Worm (Caenorhabditis elegans) whole organism, L2 larva: Measurements from ENCODE around the gene nhr-68.

Source experiments
- C34F6.9 ChIP-seq: fragments of 150-350 bp; optimal IDR thresholded peaks from 2 replicates; lab custom pipeline; 2014; ENCODE audit warnings: missing biosample characterization, missing genetic modification characterization
- F13H6.1 ChIP-seq: sonication (generic microtip); optimal IDR thresholded peaks from 2 replicates; lab custom pipeline; 2016; ENCODE audit warnings: missing genetic modification characterization, missing compliant biosample characterization
- R02D3.7 ChIP-seq: fragments of 150-350 bp; optimal IDR thresholded peaks from 2 replicates; lab custom pipeline; 2014; ENCODE audit warnings: missing biosample characterization, missing genetic modification characterization
- Y55F3AM.14 ChIP-seq: fragments of 200-800 bp; sonication (Bioruptor generic); optimal IDR thresholded peaks from 2 replicates; lab custom pipeline; 2018; ENCODE audit warnings: mild to moderate bottlenecking, missing genetic modification characterization, missing compliant biosample characterization
- ZK546.5 ChIP-seq: sonication (generic microtip); optimal IDR thresholded peaks from 2 replicates; lab custom pipeline; 2017; ENCODE audit warnings: missing biosample characterization, missing genetic modification characterization
- alr-1 ChIP-seq: fragments of 150-350 bp; optimal IDR thresholded peaks from 2 replicates; lab custom pipeline; 2014; ENCODE audit warnings: missing biosample characterization, missing genetic modification characterization
- aly-2 ChIP-seq: fragments of 150-350 bp; optimal IDR thresholded peaks from 2 replicates; lab custom pipeline; 2014; ENCODE audit warnings: missing biosample characterization, missing genetic modification characterization
- ama-1 ChIP-seq: fragments of 150-350 bp; optimal IDR thresholded peaks from 2 replicates; lab custom pipeline; 2018; ENCODE audit warnings: inconsistent platforms
- blmp-1 ChIP-seq: sonication (generic microtip); optimal IDR thresholded peaks from 2 replicates; lab custom pipeline; 2017; ENCODE audit warnings: missing genetic modification characterization, mild to moderate bottlenecking, missing compliant biosample characterization, antibody characterized with exemption, moderate library complexity; ENCODE audit not compliant: insufficient read depth
- ceh-16 ChIP-seq: fragments of 150-350 bp; optimal IDR thresholded peaks from 2 replicates; lab custom pipeline; 2014; ENCODE audit warnings: missing biosample characterization, missing genetic modification characterization
- crh-2 ChIP-seq: sonication (generic microtip); optimal IDR thresholded peaks from 2 replicates; lab custom pipeline; 2017; ENCODE audit warnings: missing biosample characterization, missing genetic modification characterization
- egl-27 ChIP-seq: sonication (generic microtip); optimal IDR thresholded peaks from 3 replicates; lab custom pipeline; 2017; ENCODE audit warnings: missing biosample characterization, missing genetic modification reagents, missing genetic modification characterization
- elt-1 ChIP-seq: fragments of 150-350 bp; optimal IDR thresholded peaks from 2 replicates; lab custom pipeline; 2014; ENCODE audit warnings: missing biosample characterization, missing genetic modification characterization
- fos-1 ChIP-seq: fragments of 150-350 bp; optimal IDR thresholded peaks from 2 replicates; lab custom pipeline; 2014; ENCODE audit warnings: missing biosample characterization, missing genetic modification characterization
- lin-39 ChIP-seq: fragments of 150-350 bp; optimal IDR thresholded peaks from 2 replicates; lab custom pipeline; 2014; ENCODE audit warnings: missing biosample characterization, missing genetic modification reagents, missing genetic modification characterization
- lsy-2 ChIP-seq, 2 experiments: fragments of 150-350 bp in 1 of 2; sonication (generic microtip) in 1 of 2; optimal IDR thresholded peaks; 2 replicates each; lab custom pipeline; 2014 to 2017; ENCODE audit warnings: missing biosample characterization in 2 of 2, missing genetic modification characterization in 2 of 2
- mab-5 ChIP-seq: fragments of 150-350 bp; optimal IDR thresholded peaks from 2 replicates; lab custom pipeline; 2014; ENCODE audit warnings: missing biosample characterization, missing genetic modification characterization
- mdl-1 ChIP-seq, 2 experiments: fragments of 150-350 bp in 1 of 2; sonication (generic microtip) in 1 of 2; optimal IDR thresholded peaks; 2 replicates each; lab custom pipeline; 2017; ENCODE audit warnings: missing biosample characterization in 2 of 2, missing genetic modification characterization in 2 of 2
- nhr-12 ChIP-seq: fragments of 150-350 bp; optimal IDR thresholded peaks from 2 replicates; lab custom pipeline; 2014; ENCODE audit warnings: missing biosample characterization, missing genetic modification characterization
- nhr-129 ChIP-seq: fragments of 150-350 bp; optimal IDR thresholded peaks from 2 replicates; lab custom pipeline; 2014; ENCODE audit warnings: missing biosample characterization, missing genetic modification characterization
- nhr-21 ChIP-seq: fragments of 150-350 bp; optimal IDR thresholded peaks from 2 replicates; lab custom pipeline; 2014; ENCODE audit warnings: missing biosample characterization, missing genetic modification characterization
- nhr-25 ChIP-seq: fragments of 150-350 bp; sonication (generic microtip); optimal IDR thresholded peaks from 3 replicates; lab custom pipeline; 2014; ENCODE audit warnings: missing biosample characterization, missing genetic modification characterization
- nhr-6 ChIP-seq: fragments of 150-350 bp; optimal IDR thresholded peaks from 2 replicates; lab custom pipeline; 2014; ENCODE audit warnings: missing biosample characterization, missing genetic modification characterization
- nhr-77 ChIP-seq: fragments of 150-350 bp; optimal IDR thresholded peaks from 2 replicates; lab custom pipeline; 2014; ENCODE audit warnings: missing biosample characterization, missing genetic modification characterization
- sem-4 ChIP-seq: fragments of 150-350 bp; optimal IDR thresholded peaks from 2 replicates; lab custom pipeline; 2014; ENCODE audit warnings: missing biosample characterization, missing genetic modification reagents, missing genetic modification characterization
- sma-3 ChIP-seq: sonication (generic microtip); optimal IDR thresholded peaks from 2 replicates; lab custom pipeline; 2016; ENCODE audit warnings: missing genetic modification reagents, missing genetic modification characterization, missing compliant biosample characterization
- sma-9 ChIP-seq, 2 experiments: fragments of 150-350 bp in 1 of 2; sonication (generic microtip) in 1 of 2; optimal IDR thresholded peaks; 2 replicates each; lab custom pipeline; 2014 to 2016; ENCODE audit warnings: missing genetic modification characterization in 2 of 2, mild to moderate bottlenecking in 1 of 2, missing biosample characterization in 1 of 2, missing compliant biosample characterization in 1 of 2, missing genetic modification reagents in 1 of 2, moderate library complexity in 1 of 2
- snpc-4 ChIP-seq: fragments of 150-350 bp; optimal IDR thresholded peaks from 2 replicates; lab custom pipeline; 2014; ENCODE audit warnings: missing biosample characterization, missing genetic modification characterization
- unc-39 ChIP-seq: fragments of 150-350 bp; optimal IDR thresholded peaks from 2 replicates; lab custom pipeline; 2014; ENCODE audit warnings: missing biosample characterization, missing genetic modification characterization
- unc-62 ChIP-seq: fragments of 150-350 bp; optimal IDR thresholded peaks from 2 replicates; lab custom pipeline; 2014; ENCODE audit warnings: missing biosample characterization, missing genetic modification reagents, missing genetic modification characterization
- ztf-1 ChIP-seq: fragments of 200-800 bp; sonication (Bioruptor generic); conservative IDR thresholded peaks from 2 replicates; pipeline ENCODE4 v1.3.6; 2022; ENCODE audit warnings: missing genetic modification characterization, missing compliant biosample characterization
- ztf-11 ChIP-seq: sonication (generic microtip); optimal IDR thresholded peaks from 2 replicates; lab custom pipeline; 2017; ENCODE audit warnings: missing biosample characterization, missing genetic modification characterization
- ztf-4 ChIP-seq: fragments of 150-350 bp; optimal IDR thresholded peaks from 2 replicates; lab custom pipeline; 2014; ENCODE audit warnings: missing biosample characterization, missing genetic modification characterization

nhr-68 gene

DNA sequence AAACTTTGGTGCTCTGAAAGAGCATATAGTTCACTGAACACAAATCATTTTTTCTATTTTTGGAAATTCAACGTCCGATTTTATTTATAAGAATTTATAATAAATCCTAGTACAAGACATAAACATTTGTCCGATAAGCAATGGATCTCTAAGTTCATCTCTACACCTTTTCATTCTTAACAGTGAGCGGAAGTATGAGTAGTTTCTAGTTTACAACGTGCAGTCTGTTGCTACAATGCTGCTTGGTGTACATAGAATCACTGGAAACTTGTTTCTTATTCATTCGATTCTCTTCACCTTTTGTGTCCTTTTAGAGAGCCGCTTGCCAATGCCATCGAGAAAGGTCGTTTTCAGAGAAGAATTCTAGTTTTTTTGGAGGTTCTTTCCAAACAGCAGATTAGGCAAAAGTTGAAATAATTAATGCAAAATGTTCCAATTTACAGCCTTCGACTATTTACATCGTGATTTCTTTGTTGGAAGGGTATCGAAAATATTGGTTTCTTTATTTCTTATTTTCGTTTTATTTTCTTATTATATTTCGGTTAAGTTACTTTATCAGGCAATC lies 46.2 kb upstream of the nhr-68 start:
- TF ChIP-seq nhr-77 (tag; lab: Kevin White, UChicago) (no peak), nhr-25 (tag; lab: Kevin White, UChicago) (peak; percentile 53)

DNA sequence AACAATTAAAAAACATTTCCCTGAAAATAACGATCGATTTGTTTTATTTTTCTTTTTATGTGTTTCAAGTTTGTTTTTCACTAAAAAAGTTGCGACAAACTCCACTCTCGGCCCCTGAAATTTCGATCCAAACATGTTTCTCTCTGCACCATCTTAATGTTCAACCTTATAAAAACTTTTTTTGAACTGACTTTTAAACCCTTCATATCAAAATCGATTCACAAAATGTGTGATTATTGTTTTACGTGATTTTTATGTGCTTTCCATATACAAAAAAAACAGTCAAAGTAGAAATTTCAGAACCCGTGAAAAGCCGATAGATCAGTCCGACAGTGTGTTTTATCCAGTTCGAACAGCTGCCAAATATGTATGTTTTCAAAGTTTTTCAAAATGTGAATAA lies 45.7 kb upstream of the nhr-68 start, which contains the start of gene ccch-1:
TSS of gene ccch-1 (plus strand) at position 301 of the 400 bp plus-strand sequence.
- TF ChIP-seq egl-27 (tag; lab: Kevin White, UChicago) (no peak), alr-1 (tag; lab: Kevin White, UChicago) (no peak), unc-62 (GFP tag; lab: Kevin White, UChicago) (no peak)
- TF ChIP-seq, all 48 proteins: peak for 0

DNA sequence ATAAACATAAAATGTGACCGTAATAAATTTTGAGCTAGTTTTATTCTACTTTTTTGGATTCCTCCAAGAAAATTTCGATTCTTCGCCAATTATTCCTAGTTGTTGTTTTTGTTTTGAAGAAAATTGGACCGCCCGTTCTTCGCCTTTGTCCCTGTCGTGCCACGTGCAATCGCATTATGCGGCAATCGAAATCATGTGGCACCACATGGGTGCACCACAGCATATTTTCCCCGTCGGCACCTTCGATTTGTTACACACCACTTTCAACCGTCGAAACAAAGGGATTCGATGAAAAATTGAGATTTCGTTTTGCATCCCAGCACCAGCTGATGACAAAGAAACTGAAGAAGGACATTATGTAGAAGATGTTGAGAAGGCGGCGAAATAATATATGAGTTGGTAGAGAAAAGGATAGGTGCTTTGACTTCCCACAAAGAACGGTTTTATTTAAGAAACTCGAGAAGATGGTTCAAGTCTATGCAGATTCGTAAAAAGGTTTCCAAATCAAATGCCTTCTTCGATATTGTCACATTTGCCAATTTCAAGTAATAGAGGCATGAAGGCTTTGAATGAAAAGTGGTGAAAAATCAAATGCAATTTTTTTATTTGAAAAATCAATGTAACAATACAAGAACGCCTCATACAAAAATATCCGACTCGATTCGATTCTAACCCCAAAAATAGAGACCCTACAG lies 44.5 kb upstream of the nhr-68 start:
- peak; percentile 13 for TF ChIP-seq nhr-129 (tag; lab: Kevin White, UChicago)
- no peak for TF ChIP-seq aly-2 (tag; lab: Kevin White, UChicago)
- no peak for TF ChIP-seq mdl-1 (tag; optimal IDR thresholded peaks at IDR 0.05; lab: Kevin White, UChicago)
- TF ChIP-seq sma-3 (GFP tag; lab: Kevin White, UChicago) = no peak
- TF ChIP-seq unc-39 (tag; lab: Kevin White, UChicago) = no peak
- TF ChIP-seq Y55F3AM.14 (GFP tag; lab: Kevin White, UChicago) = no peak
- TF ChIP-seq nhr-25 (tag; lab: Kevin White, UChicago) = peak; percentile 30
- TF ChIP-seq, all 48 proteins: peak for 2

DNA sequence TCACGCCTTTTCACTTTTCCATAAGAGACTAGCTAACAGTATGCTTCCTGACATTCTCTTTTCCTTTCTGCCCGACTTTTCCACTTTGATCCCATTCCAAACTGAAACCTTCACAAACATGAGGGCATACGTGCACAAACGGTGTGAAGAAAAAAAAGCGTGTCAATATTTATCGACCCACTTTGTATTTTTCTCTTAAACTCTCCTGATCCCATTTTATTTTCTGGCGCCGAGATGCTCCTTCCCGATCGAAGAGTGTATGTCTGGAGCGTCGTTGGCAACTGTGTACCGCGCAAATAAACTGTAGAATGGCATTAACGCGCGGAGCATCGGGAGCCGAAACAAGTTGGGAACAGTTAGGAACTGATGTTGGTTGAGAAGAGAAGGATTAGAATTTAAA lies 43.7 kb upstream of the nhr-68 start:
- TF ChIP-seq F13H6.1 (tag; lab: Kevin White, UChicago) (peak; percentile 82), snpc-4 (no peak), elt-1 (tag; lab: Kevin White, UChicago) (no peak), nhr-129 (tag; lab: Kevin White, UChicago) (peak; percentile 41), sma-9 (GFP tag; optimal IDR thresholded peaks at IDR 0.05; lab: Kevin White, UChicago) (peak; percentile 44), sma-9 (tag; optimal IDR thresholded peaks at IDR 0.05; lab: Kevin White, UChicago) (no peak)

DNA sequence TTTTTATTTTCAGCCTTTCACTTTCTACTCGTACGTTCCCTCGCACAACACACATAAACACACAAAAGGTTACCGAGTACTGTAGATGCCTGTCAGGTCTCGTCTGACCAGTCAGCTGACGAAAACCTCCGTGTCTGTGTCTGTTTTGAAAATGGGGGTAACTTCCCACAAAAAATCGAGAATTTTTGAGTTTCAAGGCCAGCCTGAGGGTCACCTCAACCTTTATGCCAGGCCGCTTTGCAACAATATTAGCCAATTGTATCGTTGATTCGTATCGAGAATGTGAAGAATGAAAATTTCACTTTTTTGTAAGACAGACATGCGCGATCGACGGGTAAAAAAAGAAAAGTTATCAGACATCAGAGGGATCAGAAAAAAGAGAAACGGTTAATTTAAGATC lies 42.1 kb upstream of the nhr-68 start:
- TF ChIP-seq ZK546.5 (tag; lab: Kevin White, UChicago) (no peak), unc-62 (GFP tag; lab: Kevin White, UChicago) (no peak), mab-5 (tag; lab: Kevin White, UChicago) (no peak), elt-1 (tag; lab: Kevin White, UChicago) (no peak), snpc-4 (peak; percentile 16), sma-3 (GFP tag; lab: Kevin White, UChicago) (peak; percentile 82), nhr-25 (tag; lab: Kevin White, UChicago) (peak; percentile 96), fos-1 (peak; percentile 18), C34F6.9 (peak; percentile 24), nhr-21 (tag; lab: Kevin White, UChicago) (peak; percentile 47), ztf-1 (GFP tag; lab: Robert Waterston, UW) (no peak), ama-1 (lab: Kevin White, UChicago) (no peak), nhr-129 (tag; lab: Kevin White, UChicago) (peak; percentile 80), unc-39 (tag; lab: Kevin White, UChicago) (no peak), lsy-2 (tag; optimal IDR thresholded peaks at IDR 0.05; lab: Kevin White, UChicago) (peak in 1 of 2 experiments; percentile 45), nhr-6 (tag; lab: Kevin White, UChicago) (peak; percentile 73), egl-27 (tag; lab: Kevin White, UChicago) (peak; percentile 32), lin-39 (no peak), nhr-12 (tag; lab: Kevin White, UChicago) (no peak), blmp-1 (tag; lab: Kevin White, UChicago) (peak; percentile 97), ztf-4 (tag; lab: Kevin White, UChicago) (peak; percentile 16), ztf-11 (tag; lab: Kevin White, UChicago) (no peak), ceh-16 (tag; lab: Kevin White, UChicago) (peak; percentile 53), Y55F3AM.14 (GFP tag; lab: Kevin White, UChicago) (peak; percentile 45), sma-9 (GFP tag; optimal IDR thresholded peaks at IDR 0.05; lab: Kevin White, UChicago) (peak; percentile 65), sma-9 (tag; optimal IDR thresholded peaks at IDR 0.05; lab: Kevin White, UChicago) (no peak), sem-4 (tag; lab: Kevin White, UChicago) (no peak), crh-2 (peak; percentile 53), R02D3.7 (tag; lab: Kevin White, UChicago) (no peak), F13H6.1 (tag; lab: Kevin White, UChicago) (peak; percentile 48)
